Worm (Caenorhabditis elegans) whole organism, young adult: ENCODE results near the gene K10H10.6.

Experiments
- B0336.3 ChIP-seq: fragments of 200-800 bp; sonication (Bioruptor generic); IDR thresholded peaks from 2 replicates; pipeline ENCODE4 v1.3.6; 2022; ENCODE audit warnings: missing genetic modification characterization, missing compliant biosample characterization
- C06A6.2 ChIP-seq: fragments of 200-800 bp; sonication (Bioruptor generic); conservative IDR thresholded peaks from 2 replicates; pipeline ENCODE4 v1.3.6; 2022; ENCODE audit warnings: missing genetic modification characterization, missing compliant biosample characterization
- F10E7.11 ChIP-seq: sonication (generic microtip); optimal IDR thresholded peaks from 2 replicates; lab custom pipeline; 2017; ENCODE audit warnings: mild to moderate bottlenecking, missing genetic modification characterization, moderate library complexity, missing compliant biosample characterization
- F37B4.10 ChIP-seq: fragments of 200-800 bp; sonication (Bioruptor generic); IDR thresholded peaks from 2 replicates; pipeline ENCODE4 v1.3.6; 2022; ENCODE audit warnings: missing genetic modification characterization, missing compliant biosample characterization
- F55B11.4 ChIP-seq: sonication (generic microtip); optimal IDR thresholded peaks from 2 replicates; lab custom pipeline; 2016; ENCODE audit warnings: missing compliant biosample characterization, missing genetic modification characterization, borderline replicate concordance; ENCODE audit not compliant: insufficient read depth
- F57A8.1 ChIP-seq: fragments of 200-800 bp; sonication (Bioruptor generic); optimal IDR thresholded peaks from 2 replicates; lab custom pipeline; 2018; ENCODE audit warnings: mild to moderate bottlenecking, missing genetic modification characterization, moderate library complexity, missing compliant biosample characterization
- F57C9.4 ChIP-seq: sonication (generic microtip); optimal IDR thresholded peaks from 2 replicates; lab custom pipeline; 2017; ENCODE audit warnings: mild to moderate bottlenecking, missing genetic modification characterization, missing compliant biosample characterization
- Y53F4B.3 ChIP-seq: fragments of 200-800 bp; sonication (Bioruptor generic); IDR thresholded peaks from 2 replicates; pipeline ENCODE4 v1.3.6; 2022; ENCODE audit warnings: missing genetic modification reagents, missing genetic modification characterization, missing compliant biosample characterization
- Y53G8AR.9 ChIP-seq: fragments of 200-800 bp; sonication (Bioruptor generic); conservative IDR thresholded peaks from 2 replicates; pipeline ENCODE4 v1.3.6; 2022; ENCODE audit warnings: missing genetic modification reagents, missing genetic modification characterization, missing compliant biosample characterization
- ama-1 ChIP-seq, 3 experiments: fragments of 150-350 bp in 1 of 3; sonication (generic microtip) in 2 of 3; optimal IDR thresholded peaks; 2 replicates each; lab custom pipeline; 2014 to 2018; ENCODE audit warnings: missing biosample characterization in 2 of 3, missing genetic modification characterization in 2 of 3, missing genetic modification reagents in 2 of 3
- aptf-2 ChIP-seq: fragments of 200-800 bp; sonication (Bioruptor generic); conservative IDR thresholded peaks from 2 replicates; pipeline ENCODE4 v1.3.6; 2022; ENCODE audit warnings: missing genetic modification reagents, missing genetic modification characterization, missing compliant biosample characterization
- athp-1 ChIP-seq: sonication (generic microtip); optimal IDR thresholded peaks from 2 replicates; lab custom pipeline; 2017; ENCODE audit warnings: mild to moderate bottlenecking, missing genetic modification characterization, missing compliant biosample characterization
- attf-6 ChIP-seq: fragments of 200-800 bp; sonication (Bioruptor generic); IDR thresholded peaks from 2 replicates; pipeline ENCODE4 v1.3.6; 2022; ENCODE audit warnings: missing genetic modification reagents, missing genetic modification characterization, missing compliant biosample characterization
- ceh-100 ChIP-seq: fragments of 200-800 bp; sonication (Bioruptor generic); IDR thresholded peaks from 2 replicates; pipeline ENCODE4 v1.3.6; 2022; ENCODE audit warnings: missing genetic modification reagents, missing genetic modification characterization, missing compliant biosample characterization
- ceh-40 ChIP-seq: fragments of 200-800 bp; sonication (Bioruptor generic); IDR thresholded peaks from 2 replicates; pipeline ENCODE4 v1.3.6; 2022; ENCODE audit warnings: missing genetic modification characterization, missing compliant biosample characterization
- ceh-58 ChIP-seq: fragments of 200-800 bp; sonication (Bioruptor generic); IDR thresholded peaks from 2 replicates; pipeline ENCODE4 v1.3.6; 2022; ENCODE audit warnings: missing genetic modification characterization, missing compliant biosample characterization
- ceh-79 ChIP-seq: sonication (generic microtip); optimal IDR thresholded peaks from 2 replicates; lab custom pipeline; 2017; ENCODE audit warnings: mild to moderate bottlenecking, missing genetic modification characterization, missing compliant biosample characterization
- ceh-91 ChIP-seq: fragments of 200-800 bp; sonication (Bioruptor generic); IDR thresholded peaks from 2 replicates; pipeline ENCODE4 v1.3.6; 2022; ENCODE audit warnings: missing genetic modification reagents, missing genetic modification characterization, missing compliant biosample characterization
- chd-7 ChIP-seq: sonication (generic microtip); optimal IDR thresholded peaks from 2 replicates; lab custom pipeline; 2016; ENCODE audit warnings: mild to moderate bottlenecking, missing genetic modification characterization, moderate library complexity, missing compliant biosample characterization
- dox-1 ChIP-seq: fragments of 200-800 bp; sonication (Bioruptor generic); IDR thresholded peaks from 2 replicates; pipeline ENCODE4 v1.3.6; 2022; ENCODE audit warnings: missing genetic modification reagents, missing genetic modification characterization, missing compliant biosample characterization
- dpff-1 ChIP-seq: sonication (generic microtip); optimal IDR thresholded peaks from 2 replicates; lab custom pipeline; 2017; ENCODE audit warnings: mild to moderate bottlenecking, missing genetic modification characterization, missing compliant biosample characterization
- egl-18 ChIP-seq: fragments of 200-800 bp; sonication (Bioruptor generic); IDR thresholded peaks from 2 replicates; pipeline ENCODE4 v1.3.6; 2022; ENCODE audit warnings: missing genetic modification reagents, missing genetic modification characterization, missing compliant biosample characterization
- egl-44 ChIP-seq: fragments of 200-800 bp; sonication (Bioruptor generic); IDR thresholded peaks from 2 replicates; pipeline ENCODE4 v1.3.6; 2022; ENCODE audit warnings: missing genetic modification reagents, missing genetic modification characterization, missing compliant biosample characterization
- ets-4 ChIP-seq: fragments of 200-800 bp; sonication (Bioruptor generic); optimal IDR thresholded peaks from 2 replicates; lab custom pipeline; 2018; ENCODE audit warnings: mild to moderate bottlenecking, missing genetic modification characterization, missing compliant biosample characterization
- gei-17 ChIP-seq: fragments of 200-800 bp; sonication (Bioruptor generic); optimal IDR thresholded peaks from 2 replicates; lab custom pipeline; 2018; ENCODE audit warnings: mild to moderate bottlenecking, missing genetic modification characterization, missing compliant biosample characterization
- him-1 ChIP-seq: sonication (generic microtip); optimal IDR thresholded peaks from 2 replicates; lab custom pipeline; 2016; ENCODE audit warnings: missing genotype, missing genetic modification reagents, missing genetic modification characterization, missing compliant biosample characterization
- hlh-26 ChIP-seq: fragments of 200-800 bp; sonication (Bioruptor generic); conservative IDR thresholded peaks from 2 replicates; pipeline ENCODE4 v1.3.6; 2022; ENCODE audit warnings: missing genetic modification reagents, missing genetic modification characterization, missing compliant biosample characterization
- lag-1 ChIP-seq: fragments of 200-800 bp; sonication (Bioruptor generic); IDR thresholded peaks from 2 replicates; pipeline ENCODE4 v1.3.6; 2022; ENCODE audit warnings: missing genetic modification reagents, missing genetic modification characterization, missing compliant biosample characterization
- let-607 ChIP-seq, 2 experiments: fragments of 200-800 bp in 1 of 2; sonication (Bioruptor generic) in 1 of 2; sonication (generic microtip) in 1 of 2; optimal IDR thresholded peaks; 2 replicates each; lab custom pipeline; 2016 to 2018; ENCODE audit warnings: mild to moderate bottlenecking in 2 of 2, missing compliant biosample characterization in 2 of 2, missing genetic modification characterization in 2 of 2, moderate library complexity in 2 of 2, missing genotype in 1 of 2
- lsl-1 ChIP-seq: fragments of 200-800 bp; sonication (Bioruptor generic); optimal IDR thresholded peaks from 2 replicates; lab custom pipeline; 2018; ENCODE audit warnings: mild to moderate bottlenecking, missing genetic modification characterization, moderate library complexity, missing compliant biosample characterization
- lsy-27 ChIP-seq: sonication (generic microtip); optimal IDR thresholded peaks from 2 replicates; lab custom pipeline; 2017; ENCODE audit warnings: missing genetic modification characterization, mild to moderate bottlenecking, missing compliant biosample characterization, antibody characterized with exemption, missing genotype, borderline replicate concordance; ENCODE audit not compliant: insufficient read depth
- madf-10 ChIP-seq: sonication (generic microtip); optimal IDR thresholded peaks from 2 replicates; lab custom pipeline; 2016; ENCODE audit warnings: mild to moderate bottlenecking, missing genetic modification characterization, missing compliant biosample characterization
- nfyb-1 ChIP-seq: fragments of 200-800 bp; sonication (Bioruptor generic); IDR thresholded peaks from 2 replicates; pipeline ENCODE4 v1.3.6; 2022; ENCODE audit warnings: missing genetic modification reagents, missing genetic modification characterization, missing compliant biosample characterization
- nhr-179 ChIP-seq: sonication (generic microtip); optimal IDR thresholded peaks from 2 replicates; lab custom pipeline; 2016; ENCODE audit warnings: mild to moderate bottlenecking, missing genetic modification characterization, missing compliant biosample characterization
- rec-8 ChIP-seq, 2 experiments: sonication (generic microtip); optimal IDR thresholded peaks; 2 replicates each; lab custom pipeline; 2016; ENCODE audit warnings: mild to moderate bottlenecking in 2 of 2, missing genetic modification characterization in 2 of 2, missing genetic modification reagents in 2 of 2, missing genotype in 2 of 2, missing biosample characterization in 1 of 2, missing compliant biosample characterization in 1 of 2, moderate library complexity in 1 of 2
- sdz-38 ChIP-seq: sonication (generic microtip); optimal IDR thresholded peaks from 2 replicates; lab custom pipeline; 2016; ENCODE audit warnings: missing genotype, missing genetic modification characterization, missing compliant biosample characterization
- snpc-3.4 ChIP-seq: sonication (generic microtip); optimal IDR thresholded peaks from 2 replicates; lab custom pipeline; 2017; ENCODE audit warnings: missing genetic modification characterization, mild to moderate bottlenecking, missing compliant biosample characterization, antibody characterized with exemption, moderate library complexity, missing genotype, missing genetic modification reagents
- snpc-4 ChIP-seq, 5 experiments: fragments of 150-350 bp in 1 of 5; sonication (generic microtip) in 4 of 5; optimal IDR thresholded peaks; 2 replicates each; lab custom pipeline; 2014 to 2018; ENCODE audit warnings: missing genetic modification characterization in 5 of 5, missing biosample characterization in 3 of 5, antibody characterized with exemption in 2 of 5, mild to moderate bottlenecking in 2 of 5, missing compliant biosample characterization in 2 of 5, missing genotype in 2 of 5, moderate library complexity in 2 of 5, missing genetic modification reagents in 1 of 5
- tlf-1 ChIP-seq: fragments of 200-800 bp; sonication (Bioruptor generic); optimal IDR thresholded peaks from 2 replicates; lab custom pipeline; 2018; ENCODE audit warnings: mild to moderate bottlenecking, missing genetic modification characterization, missing compliant biosample characterization
- unc-130 ChIP-seq: sonication (generic microtip); optimal IDR thresholded peaks from 2 replicates; lab custom pipeline; 2016; ENCODE audit warnings: missing genetic modification reagents, missing genetic modification characterization, missing compliant biosample characterization
- zim-3 ChIP-seq: sonication (generic microtip); optimal IDR thresholded peaks from 2 replicates; lab custom pipeline; 2017; ENCODE audit warnings: mild to moderate bottlenecking, missing genetic modification characterization, moderate library complexity, missing compliant biosample characterization
- ztf-22 ChIP-seq: fragments of 200-800 bp; sonication (Bioruptor generic); optimal IDR thresholded peaks from 2 replicates; lab custom pipeline; 2018; ENCODE audit warnings: mild to moderate bottlenecking, missing genetic modification characterization, moderate library complexity, missing compliant biosample characterization
- ztf-25 ChIP-seq: fragments of 200-800 bp; sonication (Bioruptor generic); IDR thresholded peaks from 2 replicates; pipeline ENCODE4 v1.3.6; 2022; ENCODE audit warnings: missing genetic modification reagents, missing genetic modification characterization, missing compliant biosample characterization
- ztf-26 ChIP-seq: sonication (generic microtip); optimal IDR thresholded peaks from 2 replicates; lab custom pipeline; 2017; ENCODE audit warnings: missing genetic modification characterization, missing compliant biosample characterization

Gene K10H10.6

ce11 chrII:14480772-14481171 lies 22.3 kb upstream of the K10H10.6 start:
- TF ChIP-seq ama-1 (optimal IDR thresholded peaks at IDR 0.05; lab: Kevin White, UChicago) (no peak), ama-1 (GFP tag; optimal IDR thresholded peaks at IDR 0.05; lab: Kevin White, UChicago) (no peak), nhr-179 (tag; lab: Kevin White, UChicago) (no peak), ceh-91 (GFP tag; lab: Robert Waterston, UW) (no peak), B0336.3 (GFP tag; lab: Robert Waterston, UW) (no peak), ceh-79 (tag; lab: Kevin White, UChicago) (no peak), C06A6.2 (no peak), athp-1 (no peak), zim-3 (tag; lab: Kevin White, UChicago) (no peak), F55B11.4 (tag; lab: Kevin White, UChicago) (no peak), tlf-1 (GFP tag; lab: Kevin White, UChicago) (no peak), lsy-27 (tag; lab: Kevin White, UChicago) (no peak), snpc-4 (GFP tag; optimal IDR thresholded peaks at IDR 0.05; lab: Kevin White, UChicago) (no peak), snpc-4 (tag; optimal IDR thresholded peaks at IDR 0.05; lab: Kevin White, UChicago) (no peak), lsl-1 (GFP tag; lab: Kevin White, UChicago) (no peak)
- TF ChIP-seq, all 124 proteins: peak for 0

DNA sequence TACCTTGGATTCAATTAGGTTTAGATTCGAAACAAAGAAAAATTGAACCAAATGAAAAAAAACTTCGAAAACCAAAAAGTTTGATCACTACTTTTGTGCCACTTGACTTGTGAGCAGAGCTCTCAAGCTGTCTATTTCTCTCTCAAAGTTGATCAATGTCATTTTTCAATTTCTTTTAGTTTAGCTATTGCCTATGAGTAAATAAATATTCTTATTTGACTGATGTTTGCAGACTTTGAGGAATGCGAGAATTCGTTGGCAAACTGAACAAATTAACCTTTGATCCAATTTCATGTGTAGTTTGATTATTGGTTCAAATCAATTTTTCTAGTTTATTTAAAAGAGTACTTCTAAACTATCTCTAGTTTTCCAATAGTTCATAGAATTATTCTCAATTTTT lies 19.3 kb upstream of the K10H10.6 start:
- TF ChIP-seq rec-8 (tag; optimal IDR thresholded peaks at IDR 0.05; lab: Kevin White, UChicago) = no peak
- no peak for TF ChIP-seq ztf-22
- no peak for TF ChIP-seq athp-1
- TF ChIP-seq gei-17 (GFP tag; lab: Kevin White, UChicago) = no peak
- no peak for TF ChIP-seq F10E7.11 (tag; lab: Kevin White, UChicago)
- TF ChIP-seq dpff-1 = no peak
- TF ChIP-seq lsl-1 (GFP tag; lab: Kevin White, UChicago) = no peak
- no peak for TF ChIP-seq hlh-26 (GFP tag; lab: Robert Waterston, UW)
- TF ChIP-seq C06A6.2 = no peak

- TF ChIP-seq ceh-58 (GFP tag; lab: Robert Waterston, UW) = no peak
- TF ChIP-seq nfyb-1 (GFP tag; lab: Robert Waterston, UW) = peak; percentile 66
- TF ChIP-seq madf-10 (tag; lab: Kevin White, UChicago) = no peak
- peak in 1 of 2 experiments; percentile 29 for TF ChIP-seq let-607 (tag; optimal IDR thresholded peaks at IDR 0.05; lab: Kevin White, UChicago)
- TF ChIP-seq ztf-26 (tag; lab: Kevin White, UChicago) = no peak
- TF ChIP-seq ztf-25 = no peak
- no peak for TF ChIP-seq Y53G8AR.9
- no peak for TF ChIP-seq lag-1 (GFP tag; lab: Robert Waterston, UW)
- no peak for TF ChIP-seq chd-7 (tag; lab: Kevin White, UChicago)
- peak; percentile 61 for TF ChIP-seq dox-1 (GFP tag; lab: Robert Waterston, UW)
- no peak for TF ChIP-seq F57C9.4 (tag; lab: Kevin White, UChicago)
- TF ChIP-seq snpc-3.4 (tag; lab: Kevin White, UChicago) = no peak
- no peak for TF ChIP-seq F37B4.10
- TF ChIP-seq ceh-100 (GFP tag; lab: Robert Waterston, UW) = peak; percentile 40; the same call in 1 of the 2 replicates
- TF ChIP-seq ceh-40 (GFP tag; lab: Robert Waterston, UW) = no peak
- no peak for TF ChIP-seq egl-18 (GFP tag; lab: Robert Waterston, UW)
- TF ChIP-seq attf-6 (GFP tag; lab: Robert Waterston, UW) = no peak
- no peak for TF ChIP-seq F57A8.1 (GFP tag; lab: Kevin White, UChicago)
- no peak for TF ChIP-seq egl-44
- no peak for TF ChIP-seq unc-130 (GFP tag; lab: Kevin White, UChicago)
- TF ChIP-seq ets-4 (GFP tag; lab: Kevin White, UChicago) = no peak
- no peak for TF ChIP-seq sdz-38
- no peak for TF ChIP-seq F55B11.4 (tag; lab: Kevin White, UChicago)
- TF ChIP-seq ama-1 (optimal IDR thresholded peaks at IDR 0.05; lab: Kevin White, UChicago) = no peak
- no peak for TF ChIP-seq ama-1 (GFP tag; optimal IDR thresholded peaks at IDR 0.05; lab: Kevin White, UChicago)
- no peak for TF ChIP-seq him-1 (tag; lab: Kevin White, UChicago)
- TF ChIP-seq Y53F4B.3 (GFP tag; lab: Robert Waterston, UW) = no peak
- no peak for TF ChIP-seq aptf-2 (GFP tag; lab: Robert Waterston, UW)
Observed at ce11 chrII:14488661-14489060, 14.4 kb upstream of the K10H10.6 start, which contains the start of gene usp-14. Gene usp-14 (minus strand): TSS chrII:14488688.
